Fruit fly (Drosophila melanogaster) whole organism, embryonic: ENCODE results near the gene Efhc1.1.

Source experiments
- ATbp ChIP-seq: fragments of 200-800 bp; sonication (Bioruptor generic); optimal IDR thresholded peaks from 2 replicates; lab custom pipeline; 2017; ENCODE audit warnings: missing biosample characterization, mild to moderate bottlenecking, missing genetic modification characterization, missing genetic modification reagents
- CG10431 ChIP-seq: fragments of 200-800 bp; sonication (Bioruptor generic); optimal IDR thresholded peaks from 3 replicates; lab custom pipeline; 2018; ENCODE audit warnings: missing biosample characterization, mild to moderate bottlenecking, missing genetic modification characterization
- CG10979 ChIP-seq: fragments of 200-800 bp; sonication (Bioruptor generic); optimal IDR thresholded peaks from 2 replicates; lab custom pipeline; 2018; ENCODE audit warnings: missing biosample characterization, mild to moderate bottlenecking, missing genetic modification characterization, moderate library complexity
- CG12236 ChIP-seq: fragments of 200-800 bp; sonication (Bioruptor generic); optimal IDR thresholded peaks from 2 replicates; lab custom pipeline; 2016; ENCODE audit warnings: missing biosample characterization, missing genetic modification characterization
- CG12659 ChIP-seq: fragments of 200-800 bp; sonication (Bioruptor generic); optimal IDR thresholded peaks from 3 replicates; lab custom pipeline; 2017; ENCODE audit warnings: mild to moderate bottlenecking, missing biosample characterization, missing genetic modification reagents, missing genetic modification characterization
- CG13296 ChIP-seq: fragments of 200-800 bp; sonication (Bioruptor generic); optimal IDR thresholded peaks from 3 replicates; lab custom pipeline; 2018; ENCODE audit warnings: missing biosample characterization, mild to moderate bottlenecking, missing genetic modification characterization
- CG14710 ChIP-seq: fragments of 200-800 bp; sonication (Bioruptor generic); optimal IDR thresholded peaks from 3 replicates; lab custom pipeline; 2019; ENCODE audit warnings: missing biosample characterization, mild to moderate bottlenecking, missing genetic modification characterization, moderate library complexity
- CG15601 ChIP-seq: fragments of 200-800 bp; sonication (Bioruptor generic); optimal IDR thresholded peaks from 3 replicates; lab custom pipeline; 2019; ENCODE audit warnings: missing biosample characterization, mild to moderate bottlenecking, missing genetic modification characterization, moderate library complexity
- CG31388 ChIP-seq: fragments of 200-800 bp; sonication (Bioruptor generic); optimal IDR thresholded peaks from 2 replicates; lab custom pipeline; 2016; ENCODE audit warnings: missing biosample characterization, missing genetic modification characterization
- CG34376 ChIP-seq: fragments of 200-800 bp; sonication (Bioruptor generic); optimal IDR thresholded peaks from 2 replicates; lab custom pipeline; 2018; ENCODE audit warnings: missing biosample characterization, mild to moderate bottlenecking, missing genetic modification characterization
- CG9609 ChIP-seq: fragments of 200-800 bp; sonication (Bioruptor generic); optimal IDR thresholded peaks from 3 replicates; lab custom pipeline; 2016; ENCODE audit warnings: missing biosample characterization, missing genetic modification characterization
- Chrac-16 ChIP-seq: fragments of 200-800 bp; sonication (Bioruptor generic); optimal IDR thresholded peaks from 3 replicates; lab custom pipeline; 2016; ENCODE audit warnings: missing biosample characterization, missing genetic modification characterization
- D19A ChIP-seq: fragments of 200-800 bp; optimal IDR thresholded peaks from 3 replicates; lab custom pipeline; 2019; ENCODE audit warnings: missing biosample characterization, mild to moderate bottlenecking, missing genetic modification characterization, moderate library complexity
- Doc3 ChIP-seq: fragments of 200-800 bp; sonication (Bioruptor generic); IDR thresholded peaks from 3 replicates; pipeline ENCODE4 v1.3.6; 2022; ENCODE audit warnings: missing biosample characterization, missing genetic modification characterization; ENCODE audit not compliant: partially characterized antibody
- Ets65A ChIP-seq: fragments of 200-800 bp; sonication (Bioruptor generic); peaks from one replicate; lab custom pipeline; 2016; ENCODE audit warnings: missing biosample characterization, missing genetic modification characterization
- Ets97D ChIP-seq: fragments of 200-800 bp; sonication (Bioruptor generic); optimal IDR thresholded peaks from 3 replicates; lab custom pipeline; 2016; ENCODE audit warnings: missing biosample characterization, missing genetic modification characterization
- Med ChIP-seq: fragments of 200-800 bp; sonication (Bioruptor generic); peaks from one replicate; lab custom pipeline; 2016; ENCODE audit warnings: missing biosample characterization, missing genetic modification characterization, mild to moderate bottlenecking, inconsistent platforms, moderate library complexity
- Myb ChIP-seq: fragments of 200-800 bp; sonication (Bioruptor generic); optimal IDR thresholded peaks from 2 replicates; lab custom pipeline; 2016; ENCODE audit warnings: missing biosample characterization, missing genetic modification characterization
- NK7.1 ChIP-seq: fragments of 200-800 bp; sonication (Bioruptor generic); optimal IDR thresholded peaks from 3 replicates; lab custom pipeline; 2016; ENCODE audit warnings: missing biosample characterization, missing genetic modification characterization
- Oaz ChIP-seq: fragments of 200-800 bp; sonication (Bioruptor generic); IDR thresholded peaks from 2 replicates; pipeline ENCODE4 v1.3.6; 2022; ENCODE audit warnings: missing biosample characterization, missing genetic modification characterization
- aop ChIP-seq: fragments of 200-800 bp; sonication (Bioruptor generic); IDR thresholded peaks from 2 replicates; pipeline ENCODE4 v1.3.6; 2022; ENCODE audit warnings: missing biosample characterization, missing genetic modification characterization
- bsh ChIP-seq, 2 experiments: fragments of 200-800 bp; sonication (Bioruptor generic); optimal IDR thresholded peaks; 2 replicates each; lab custom pipeline; 2017 to 2018; ENCODE audit warnings: mild to moderate bottlenecking in 2 of 2, missing biosample characterization in 2 of 2, missing genetic modification characterization in 2 of 2, moderate library complexity in 1 of 2
- cwo ChIP-seq: fragments of 200-800 bp; sonication (Bioruptor generic); optimal IDR thresholded peaks from 3 replicates; lab custom pipeline; 2017; ENCODE audit warnings: missing biosample characterization, missing genetic modification characterization, mild to moderate bottlenecking, moderate library complexity, missing genetic modification reagents
- da ChIP-seq: fragments of 200-800 bp; sonication (Bioruptor generic); optimal IDR thresholded peaks from 2 replicates; lab custom pipeline; 2016; ENCODE audit warnings: missing biosample characterization, missing genetic modification characterization
- fd102C ChIP-seq: fragments of 200-800 bp; sonication (Bioruptor generic); optimal IDR thresholded peaks from 2 replicates; lab custom pipeline; 2018; ENCODE audit warnings: missing biosample characterization, mild to moderate bottlenecking, missing genetic modification characterization, moderate library complexity
- fru ChIP-seq: fragments of >200 bp; optimal IDR thresholded peaks from 2 replicates; lab custom pipeline; 2017
- gce ChIP-seq: fragments of 200-800 bp; sonication (Bioruptor generic); IDR thresholded peaks from 3 replicates; pipeline ENCODE4 v1.3.6; 2022; ENCODE audit warnings: missing biosample characterization, missing genetic modification characterization
- hbn ChIP-seq: fragments of 200-800 bp; sonication (Bioruptor generic); IDR thresholded peaks from 2 replicates; pipeline ENCODE4 v1.3.6; 2022; ENCODE audit warnings: missing biosample characterization, missing genetic modification characterization; ENCODE audit not compliant: partially characterized antibody
- jigr1 ChIP-seq: fragments of 200-800 bp; sonication (Bioruptor generic); IDR thresholded peaks from 3 replicates; pipeline ENCODE4 v1.3.6; 2022; ENCODE audit warnings: missing biosample characterization, missing genetic modification characterization
- jumu ChIP-seq: fragments of 200-800 bp; sonication (Bioruptor generic); optimal IDR thresholded peaks from 3 replicates; lab custom pipeline; 2016; ENCODE audit warnings: missing biosample characterization, missing genetic modification characterization
- lola ChIP-seq, 3 experiments: fragments of >200 bp in 2 of 3; fragments of 200-800 bp in 1 of 3; sonication (Bioruptor generic) in 1 of 3; optimal IDR thresholded peaks; 2 replicates each; lab custom pipeline; 2017 to 2019; ENCODE audit warnings: missing biosample characterization in 3 of 3, missing genetic modification characterization in 3 of 3, mild to moderate bottlenecking in 1 of 3, moderate library complexity in 1 of 3
- nerfin-1 ChIP-seq: fragments of 200-800 bp; sonication (Bioruptor generic); optimal IDR thresholded peaks from 3 replicates; lab custom pipeline; 2019; ENCODE audit warnings: missing biosample characterization, mild to moderate bottlenecking, missing genetic modification characterization, moderate library complexity
- nom ChIP-seq: fragments of 200-800 bp; sonication (Bioruptor generic); optimal IDR thresholded peaks from 2 replicates; lab custom pipeline; 2017; ENCODE audit warnings: missing biosample characterization, missing genetic modification characterization, mild to moderate bottlenecking, moderate library complexity, missing genetic modification reagents
- odd ChIP-seq: fragments of 200-800 bp; sonication (Bioruptor generic); optimal IDR thresholded peaks from 2 replicates; lab custom pipeline; 2017; ENCODE audit warnings: missing biosample characterization, mild to moderate bottlenecking, missing genetic modification characterization
- pan ChIP-seq, 4 experiments: fragments of >200 bp in 3 of 4; fragments of 200-800 bp in 1 of 4; sonication (Bioruptor generic) in 1 of 4; optimal IDR thresholded peaks in 3 of 4; IDR thresholded peaks in 1 of 4; 2 replicates each; pipeline versions ENCODE4 v1.3.6 to Lab custom; 2017 to 2022; ENCODE audit warnings: missing biosample characterization in 2 of 4, missing genetic modification characterization in 2 of 4, mixed read lengths in 1 of 4
- pnt ChIP-seq: fragments of 200-800 bp; sonication (Bioruptor generic); optimal IDR thresholded peaks from 3 replicates; lab custom pipeline; 2016; ENCODE audit warnings: missing biosample characterization, missing genetic modification characterization
- prd ChIP-seq, 3 experiments: fragments of >200 bp in 2 of 3; fragments of 200-800 bp in 1 of 3; sonication (Bioruptor generic) in 1 of 3; optimal IDR thresholded peaks in 2 of 3; IDR thresholded peaks in 1 of 3; 2 replicates in 2 of 3; 3 replicates in 1 of 3; pipeline versions ENCODE4 v1.3.6 to Lab custom; 2017 to 2022; ENCODE audit warnings: missing biosample characterization in 1 of 3, missing genetic modification characterization in 1 of 3
- pros ChIP-seq: fragments of 200-800 bp; sonication (Bioruptor generic); optimal IDR thresholded peaks from 3 replicates; lab custom pipeline; 2019; ENCODE audit warnings: missing biosample characterization, mild to moderate bottlenecking, missing genetic modification characterization, moderate library complexity
- schlank ChIP-seq: fragments of 200-800 bp; sonication (Bioruptor generic); optimal IDR thresholded peaks from 2 replicates; lab custom pipeline; 2018; ENCODE audit warnings: missing biosample characterization, mild to moderate bottlenecking, missing genetic modification characterization
- seq ChIP-seq: fragments of 200-800 bp; sonication (Bioruptor generic); IDR thresholded peaks from 2 replicates; pipeline ENCODE4 v1.3.6; 2022; ENCODE audit warnings: missing biosample characterization, missing genetic modification characterization
- slp2 ChIP-seq: fragments of 200-800 bp; sonication (Bioruptor generic); optimal IDR thresholded peaks from 2 replicates; lab custom pipeline; 2016; ENCODE audit warnings: missing biosample characterization, missing genetic modification characterization
- tgo ChIP-seq: fragments of 200-800 bp; sonication (Bioruptor generic); IDR thresholded peaks from 3 replicates; pipeline ENCODE4 v1.3.6; 2022; ENCODE audit warnings: missing biosample characterization, missing genetic modification characterization
- tna ChIP-seq: fragments of 200-800 bp; sonication (Bioruptor generic); IDR thresholded peaks from 2 replicates; pipeline ENCODE4 v1.3.6; 2022; ENCODE audit warnings: missing biosample characterization, missing genetic modification characterization; ENCODE audit not compliant: partially characterized antibody
- trem ChIP-seq: fragments of 200-800 bp; optimal IDR thresholded peaks from 3 replicates; lab custom pipeline; 2019; ENCODE audit warnings: missing biosample characterization, mild to moderate bottlenecking, missing genetic modification characterization, moderate library complexity
- trh ChIP-seq: fragments of 200-800 bp; sonication (Bioruptor generic); optimal IDR thresholded peaks from 2 replicates; lab custom pipeline; 2016; ENCODE audit warnings: missing biosample characterization, missing genetic modification characterization
- twi ChIP-seq: fragments of 200-800 bp; optimal IDR thresholded peaks from 2 replicates; lab custom pipeline; 2019; ENCODE audit warnings: missing biosample characterization, mild to moderate bottlenecking, missing genetic modification characterization, moderate library complexity
- wdn ChIP-seq: fragments of 200-800 bp; sonication (Bioruptor generic); IDR thresholded peaks from 2 replicates; pipeline ENCODE4 v1.3.6; 2022; ENCODE audit warnings: missing biosample characterization, missing genetic modification characterization
- zf30C ChIP-seq: fragments of 200-800 bp; sonication (Bioruptor generic); optimal IDR thresholded peaks from 3 replicates; lab custom pipeline; 2018; ENCODE audit warnings: missing biosample characterization, mild to moderate bottlenecking, missing genetic modification characterization
- zfh1 ChIP-seq: fragments of 200-800 bp; sonication (Bioruptor generic); IDR thresholded peaks from 3 replicates; pipeline ENCODE4 v1.3.6; 2022; ENCODE audit warnings: missing biosample characterization, missing genetic modification characterization

The Efhc1.1 gene

dm6 chrX:15818608-15819184 is 35.2 kb upstream of the Efhc1.1 start (continued):
- TF ChIP-seq aop (GFP tag; lab: Robert Waterston, UW): no peak
- 0 out of 2 replicates have a peak, but pooled peaks have one; percentile 10 for TF ChIP-seq Oaz
- no peak for TF ChIP-seq CG31388 (GFP tag; lab: Kevin White, UChicago)
- no peak for TF ChIP-seq fd102C (GFP tag; lab: Kevin White, UChicago)
- TF ChIP-seq NK7.1 (GFP tag; lab: Kevin White, UChicago): no peak
- no peak for TF ChIP-seq twi
- TF ChIP-seq zf30C: no peak
- TF ChIP-seq CG10979: peak; percentile 45
- peak in 1 of 3 experiments; percentile 43 for TF ChIP-seq lola (GFP tag; optimal IDR thresholded peaks at IDR 0.05; lab: Kevin White, UChicago)
- peak; percentile 26 for TF ChIP-seq Chrac-16 (GFP tag; lab: Kevin White, UChicago)
- peak; percentile 18 for TF ChIP-seq CG12659 (GFP tag; lab: Kevin White, UChicago)
- TF ChIP-seq tgo: no peak
- TF ChIP-seq CG14710 (tag; lab: Kevin White, UChicago): peak; percentile 38
- TF ChIP-seq gce (GFP tag; lab: Robert Waterston, UW): no peak
- no peak for TF ChIP-seq CG10431 (GFP tag; lab: Kevin White, UChicago)
- TF ChIP-seq wdn (GFP tag; lab: Robert Waterston, UW): no peak
- TF ChIP-seq trem (tag; lab: Kevin White, UChicago): no peak
- 0 out of 3 replicates have a peak, but pooled peaks have one; percentile 39 for TF ChIP-seq zfh1
- TF ChIP-seq prd (optimal IDR thresholded peaks at IDR 0.05; lab: Kevin White, UChicago): no peak
- no peak; the same call in 2 of the 3 replicates for TF ChIP-seq prd (GFP tag; IDR thresholded peaks at IDR 0.05; lab: Robert Waterston, UW)
- peak; percentile 41 for TF ChIP-seq pros (GFP tag; lab: Kevin White, UChicago)
- TF ChIP-seq odd (GFP tag; lab: Kevin White, UChicago): no peak
- TF ChIP-seq Med (GFP tag; lab: Kevin White, UChicago): peak; percentile 82
- TF ChIP-seq CG13296 (GFP tag; lab: Kevin White, UChicago): no peak
- TF ChIP-seq Ets97D (GFP tag; lab: Kevin White, UChicago): no peak
- no peak for TF ChIP-seq jigr1 (GFP tag; lab: Robert Waterston, UW)
- TF ChIP-seq schlank (tag; lab: Kevin White, UChicago): no peak
- TF ChIP-seq slp2 (GFP tag; lab: Kevin White, UChicago): no peak
- no peak for TF ChIP-seq cwo
- TF ChIP-seq trh: no peak
- peak; percentile 10 for TF ChIP-seq pnt (GFP tag; lab: Kevin White, UChicago)
- no peak for TF ChIP-seq fru
- peak; percentile 1 for TF ChIP-seq CG9609 (GFP tag; lab: Kevin White, UChicago)
- TF ChIP-seq jumu (GFP tag; lab: Kevin White, UChicago): peak; percentile 8
- no peak for TF ChIP-seq Myb (GFP tag; lab: Kevin White, UChicago)
- TF ChIP-seq seq (GFP tag; lab: Robert Waterston, UW): peak; percentile 56; the same call in 1 of the 2 replicates
- no peak for TF ChIP-seq nom (GFP tag; lab: Kevin White, UChicago)
- TF ChIP-seq CG12236: no peak
- peak; percentile 39 for TF ChIP-seq D19A (tag; lab: Kevin White, UChicago)
- no peak for TF ChIP-seq bsh (GFP tag; optimal IDR thresholded peaks at IDR 0.05; lab: Kevin White, UChicago)
- TF ChIP-seq nerfin-1 (tag; lab: Kevin White, UChicago): peak; percentile 26
- TF ChIP-seq CG34376 (GFP tag; lab: Kevin White, UChicago): no peak
- no peak for TF ChIP-seq tna
- TF ChIP-seq hbn (GFP tag; lab: Robert Waterston, UW): no peak
- TF ChIP-seq ATbp (GFP tag; lab: Kevin White, UChicago): no peak
- TF ChIP-seq Doc3 (GFP tag; lab: Robert Waterston, UW): no peak
- peak; percentile 4 for TF ChIP-seq CG15601 (tag; lab: Kevin White, UChicago)
- TF ChIP-seq da (GFP tag; lab: Kevin White, UChicago): no peak
- TF ChIP-seq pan (optimal IDR thresholded peaks at IDR 0.05; lab: Kevin White, UChicago): peak in 1 of 2 experiments; percentile 50
- peak in 1 of 2 experiments; percentile 14 for TF ChIP-seq pan (GFP tag; optimal IDR thresholded peaks at IDR 0.05 in 1 of 2, IDR thresholded peaks at IDR 0.05 in 1 of 2)
- peak; percentile 94 for TF ChIP-seq Ets65A (GFP tag; lab: Kevin White, UChicago)
